Fruit fly (Drosophila melanogaster): Measurements from ENCODE around the gene EMC4.
A peak's percentile ranks its signal among the peaks of the same experiment; 100 is the strongest.

Gene EMC4

dm6 chr3L:22871030-22871844, 3.2 kb upstream of the EMC4 start (continued):
- no peak for TF ChIP-seq gce (GFP tag; IDR thresholded peaks at IDR 0.05)
- TF ChIP-seq unpg (GFP tag; optimal IDR thresholded peaks at IDR 0.05), result no peak
- peak; percentile 33 for TF ChIP-seq CG7786 (GFP tag; optimal IDR thresholded peaks at IDR 0.05)
- TF ChIP-seq CG30431 (GFP tag; optimal IDR thresholded peaks at IDR 0.05), result no peak
- no peak for TF ChIP-seq ERR (GFP tag; optimal IDR thresholded peaks at IDR 0.05)
- no peak for TF ChIP-seq lola (GFP tag; optimal IDR thresholded peaks at IDR 0.05)
- TF ChIP-seq sim (GFP tag; IDR thresholded peaks at IDR 0.05), result no peak
- no peak for TF ChIP-seq gcm2 (GFP tag; optimal IDR thresholded peaks at IDR 0.05)
- TF ChIP-seq fd96Cb (tag; optimal IDR thresholded peaks at IDR 0.05), result no peak
- no peak for TF ChIP-seq fd3F (GFP tag; optimal IDR thresholded peaks at IDR 0.05)
- TF ChIP-seq CG1024 (GFP tag; IDR thresholded peaks at IDR 0.05), result no peak
- no peak for TF ChIP-seq Rx (GFP tag; IDR thresholded peaks at IDR 0.05)
- no peak for TF ChIP-seq psq (GFP tag; optimal IDR thresholded peaks at IDR 0.05)
- TF ChIP-seq CG32772 (GFP tag; IDR thresholded peaks at IDR 0.05), result peak; percentile 12; the same call in 1 of the 2 replicates
- no peak for TF ChIP-seq CG15601 (tag; optimal IDR thresholded peaks at IDR 0.05)
- no peak for TF ChIP-seq CG8924 (tag; optimal IDR thresholded peaks at IDR 0.05)
- TF ChIP-seq sqz (GFP tag; optimal IDR thresholded peaks at IDR 0.05), result peak; percentile 12
- no peak for TF ChIP-seq CG9876 (GFP tag; optimal IDR thresholded peaks at IDR 0.05)
- TF ChIP-seq pita (GFP tag; optimal IDR thresholded peaks at IDR 0.05), result no peak
- no peak for TF ChIP-seq CG12942 (GFP tag; optimal IDR thresholded peaks at IDR 0.05)
- no peak for TF ChIP-seq CG12744 (GFP tag; optimal IDR thresholded peaks at IDR 0.05)
- peak; percentile 70 for TF ChIP-seq CG13287 (GFP tag; IDR thresholded peaks at IDR 0.05; ENCODE audit: partially characterized antibody)
- TF ChIP-seq dmrt99B (tag; optimal IDR thresholded peaks at IDR 0.05), result no peak
- no peak for TF ChIP-seq Abd-B (GFP tag; optimal IDR thresholded peaks at IDR 0.05)
- no peak for TF ChIP-seq CG9797 (GFP tag; optimal IDR thresholded peaks at IDR 0.05)
- no peak for TF ChIP-seq gem (tag; optimal IDR thresholded peaks at IDR 0.05)
- TF ChIP-seq CG4617 (GFP tag; optimal IDR thresholded peaks at IDR 0.05; ENCODE audit: borderline replicate concordance), result peak; percentile 64
- TF ChIP-seq nerfin-2 (GFP tag; IDR thresholded peaks at IDR 0.05; ENCODE audit: partially characterized antibody), result peak; percentile 71
- TF ChIP-seq zen2 (GFP tag; IDR thresholded peaks at IDR 0.05; ENCODE audit: partially characterized antibody), result peak; percentile 43; the same call in 2 of the 3 replicates
- peak; percentile 48 for TF ChIP-seq CG9932 (GFP tag; IDR thresholded peaks at IDR 0.05)
- TF ChIP-seq CG12659 (GFP tag; optimal IDR thresholded peaks at IDR 0.05), result no peak
- TF ChIP-seq CG18619 (GFP tag; optimal IDR thresholded peaks at IDR 0.05), result no peak
- TF ChIP-seq CG32532 (GFP tag; IDR thresholded peaks at IDR 0.05), result peak; percentile 66
- no peak for TF ChIP-seq grn (GFP tag; optimal IDR thresholded peaks at IDR 0.05)
- TF ChIP-seq Tbp (GFP tag; optimal IDR thresholded peaks at IDR 0.05), result no peak
- TF ChIP-seq CG15269 (tag; optimal IDR thresholded peaks at IDR 0.05), result no peak
- TF ChIP-seq crol (GFP tag; IDR thresholded peaks at IDR 0.05), result no peak
- TF ChIP-seq CG8765 (GFP tag; IDR thresholded peaks at IDR 0.05), result no peak
- TF ChIP-seq tup (GFP tag; optimal IDR thresholded peaks at IDR 0.05), result no peak
- TF ChIP-seq CG4328 (GFP tag; optimal IDR thresholded peaks at IDR 0.05), result no peak
- TF ChIP-seq lov (optimal IDR thresholded peaks at IDR 0.05), result no peak
- TF ChIP-seq lov (GFP tag; IDR thresholded peaks at IDR 0.05), result no peak
- no peak for TF ChIP-seq hth (optimal IDR thresholded peaks at IDR 0.05)
- peak; percentile 11 for TF ChIP-seq CG15514 (GFP tag; optimal IDR thresholded peaks at IDR 0.05)
- no peak for TF ChIP-seq CG17829 (tag; optimal IDR thresholded peaks at IDR 0.05)
- TF ChIP-seq CG1792 (GFP tag; optimal IDR thresholded peaks at IDR 0.05), result no peak
- no peak for TF ChIP-seq bowl (GFP tag; IDR thresholded peaks at IDR 0.05)
- peak; percentile 14; the same call in 1 of the 2 replicates for TF ChIP-seq sob (GFP tag; IDR thresholded peaks at IDR 0.05)
- TF ChIP-seq CG2889 (GFP tag; IDR thresholded peaks at IDR 0.05), result no peak
- no peak for TF ChIP-seq Ravus (GFP tag; IDR thresholded peaks at IDR 0.05)
